Worm (Caenorhabditis elegans) whole organism, late embryonic: Measurements from ENCODE around the gene Y75B7AR.1.
A peak's percentile ranks its signal among the peaks of the same experiment; 100 is the strongest.

Experiments used
- dve-1 ChIP-seq: sonication (generic microtip); optimal IDR thresholded peaks from 2 replicates; lab custom pipeline; 2017; ENCODE audit warnings: antibody characterized with exemption, mild to moderate bottlenecking, missing genetic modification characterization, missing compliant biosample characterization
- nhr-11 ChIP-seq: fragments of 150-350 bp; optimal IDR thresholded peaks from 2 replicates; lab custom pipeline; 2014; ENCODE audit warnings: missing biosample characterization, missing genetic modification characterization
- sdc-2 ChIP-seq: sonication (generic microtip); optimal IDR thresholded peaks from 2 replicates; lab custom pipeline; 2016; ENCODE audit warnings: missing genotype, missing genetic modification characterization, missing compliant biosample characterization
- unc-42 ChIP-seq: sonication (generic microtip); optimal IDR thresholded peaks from 2 replicates; lab custom pipeline; 2016; ENCODE audit warnings: missing genotype, missing genetic modification characterization, missing compliant biosample characterization

- TF ChIP-seq sdc-2 (no peak), dve-1 (tag; lab: Kevin White, UChicago) (no peak), nhr-11 (tag; lab: Kevin White, UChicago) (no peak), unc-42 (tag; lab: Kevin White, UChicago) (peak; percentile 29)
Measured at ce11 chrV:1422269-1422668, 29.5 kb upstream of the Y75B7AR.1 start.
